Fruit fly (Drosophila melanogaster) whole organism, pupa: ENCODE data around the gene CG34277.

Source experiments
- CG12605 ChIP-seq: fragments of 200-800 bp; sonication (Bioruptor generic); IDR thresholded peaks from 2 replicates; pipeline ENCODE4 v1.3.6; 2022; ENCODE audit warnings: missing biosample characterization, missing genetic modification characterization
- CG14655 ChIP-seq: fragments of 200-800 bp; sonication (Bioruptor generic); optimal IDR thresholded peaks from 3 replicates; lab custom pipeline; 2017; ENCODE audit warnings: mild to moderate bottlenecking, missing biosample characterization, missing genetic modification reagents, missing genetic modification characterization
- CG15710 ChIP-seq: fragments of 200-800 bp; sonication (Bioruptor generic); optimal IDR thresholded peaks from 2 replicates; lab custom pipeline; 2018; ENCODE audit warnings: missing biosample characterization, mild to moderate bottlenecking, missing genetic modification characterization, moderate library complexity
- CG32121 ChIP-seq: fragments of 200-800 bp; sonication (Bioruptor generic); IDR thresholded peaks from 2 replicates; pipeline ENCODE4 v1.3.6; 2022; ENCODE audit warnings: missing biosample characterization, missing genetic modification characterization
- CG4496 ChIP-seq: fragments of 200-800 bp; sonication (Bioruptor generic); IDR thresholded peaks from 3 replicates; pipeline ENCODE4 v1.3.6; 2022; ENCODE audit warnings: missing biosample characterization, missing genetic modification characterization
- CG9948 ChIP-seq: fragments of 200-800 bp; sonication (Bioruptor generic); optimal IDR thresholded peaks from 2 replicates; lab custom pipeline; 2018; ENCODE audit warnings: missing biosample characterization, mild to moderate bottlenecking, missing genetic modification characterization, moderate library complexity
- D1 ChIP-seq: fragments of 200-800 bp; sonication (Bioruptor generic); optimal IDR thresholded peaks from 2 replicates; lab custom pipeline; 2018; ENCODE audit warnings: missing biosample characterization, mild to moderate bottlenecking, missing genetic modification characterization, moderate library complexity
- EcR ChIP-seq: fragments of 200-800 bp; sonication (Bioruptor generic); optimal IDR thresholded peaks from 3 replicates; lab custom pipeline; 2019; ENCODE audit warnings: missing biosample characterization, missing genetic modification characterization, mild to moderate bottlenecking, moderate library complexity, missing genetic modification reagents
- Ets98B ChIP-seq: fragments of 200-800 bp; sonication (Bioruptor generic); IDR thresholded peaks from 2 replicates; pipeline ENCODE4 v1.3.6; 2022; ENCODE audit warnings: missing biosample characterization, missing genetic modification characterization
- Pif1B ChIP-seq: fragments of 200-800 bp; sonication (Bioruptor generic); optimal IDR thresholded peaks from 3 replicates; lab custom pipeline; 2016; ENCODE audit warnings: missing biosample characterization, missing genetic modification characterization
- fd96Ca ChIP-seq: fragments of 200-800 bp; sonication (Bioruptor generic); IDR thresholded peaks from 3 replicates; pipeline ENCODE4 v1.3.6; 2022; ENCODE audit warnings: missing biosample characterization, missing genetic modification characterization

dm6 chr3R:5374720-5375119, 5.4 kb downstream of the CG34277 start, which contains the start of the genes hd and CG14667:
- no peak for TF ChIP-seq CG9948 (tag; lab: Kevin White, UChicago)
- no peak for TF ChIP-seq CG15710 (tag; lab: Kevin White, UChicago)
- no peak for TF ChIP-seq Pif1B (GFP tag; lab: Kevin White, UChicago)
- no peak for TF ChIP-seq EcR
- no peak for TF ChIP-seq CG32121 (GFP tag; lab: Robert Waterston, UW)
- TF ChIP-seq D1 (tag; lab: Kevin White, UChicago) = no peak
- TF ChIP-seq CG12605 = no peak
- no peak for TF ChIP-seq CG14655
- TF ChIP-seq fd96Ca = no peak
- TF ChIP-seq Ets98B = no peak
- no peak for TF ChIP-seq CG4496 (GFP tag; lab: Robert Waterston, UW)
